Fruit fly (Drosophila melanogaster) whole organism, embryonic: Measurements from ENCODE around the gene CG7914.

Source experiments
- Abd-B ChIP-seq: fragments of 200-800 bp; sonication (Bioruptor generic); optimal IDR thresholded peaks from 2 replicates; lab custom pipeline; 2018; ENCODE audit warnings: missing biosample characterization, mild to moderate bottlenecking, missing genetic modification characterization, moderate library complexity
- Awh ChIP-seq: fragments of 200-800 bp; sonication (Bioruptor generic); IDR thresholded peaks from 2 replicates; pipeline ENCODE4, ENCODE4 v1.3.6; 2022; ENCODE audit warnings: missing biosample characterization, missing genetic modification characterization
- Bgb ChIP-seq: fragments of 200-800 bp; sonication (Bioruptor generic); IDR thresholded peaks from 2 replicates; pipeline ENCODE4 v1.3.6; 2022; ENCODE audit warnings: missing biosample characterization, missing genetic modification characterization; ENCODE audit not compliant: partially characterized antibody
- CG10431 ChIP-seq: fragments of 200-800 bp; sonication (Bioruptor generic); optimal IDR thresholded peaks from 3 replicates; lab custom pipeline; 2018; ENCODE audit warnings: missing biosample characterization, mild to moderate bottlenecking, missing genetic modification characterization
- CG12769 ChIP-seq: fragments of 200-800 bp; sonication (Bioruptor generic); optimal IDR thresholded peaks from 2 replicates; lab custom pipeline; 2019; ENCODE audit warnings: missing biosample characterization, mild to moderate bottlenecking, missing genetic modification characterization, moderate library complexity
- CG13287 ChIP-seq: fragments of 200-800 bp; sonication (Bioruptor generic); IDR thresholded peaks from 2 replicates; pipeline ENCODE4 v1.3.6; 2022; ENCODE audit warnings: missing biosample characterization, missing genetic modification characterization; ENCODE audit not compliant: partially characterized antibody
- CG13894 ChIP-seq: fragments of 200-800 bp; sonication (Bioruptor generic); optimal IDR thresholded peaks from 3 replicates; lab custom pipeline; 2018; ENCODE audit warnings: missing biosample characterization, mild to moderate bottlenecking, missing genetic modification characterization, moderate library complexity
- CG14050 ChIP-seq: fragments of 200-800 bp; sonication (Bioruptor generic); IDR thresholded peaks from 3 replicates; pipeline ENCODE4 v1.3.6; 2022; ENCODE audit warnings: missing biosample characterization, missing genetic modification characterization
- CG1603 ChIP-seq: fragments of 200-800 bp; sonication (Bioruptor generic); optimal IDR thresholded peaks from 2 replicates; lab custom pipeline; 2019; ENCODE audit warnings: missing biosample characterization, mild to moderate bottlenecking, missing genetic modification characterization, moderate library complexity
- CG17328 ChIP-seq: fragments of 200-800 bp; sonication (Bioruptor generic); IDR thresholded peaks from 2 replicates; pipeline ENCODE4 v1.3.6; 2022; ENCODE audit warnings: missing biosample characterization, missing genetic modification characterization
- CG2129 ChIP-seq: fragments of 200-800 bp; sonication (Bioruptor generic); IDR thresholded peaks from 2 replicates; pipeline ENCODE4 v1.3.6; 2022; ENCODE audit warnings: missing biosample characterization, missing genetic modification characterization; ENCODE audit not compliant: partially characterized antibody
- CG2889 ChIP-seq: fragments of 200-800 bp; sonication (Bioruptor generic); IDR thresholded peaks from 3 replicates; pipeline ENCODE4 v1.3.6; 2022; ENCODE audit warnings: missing biosample characterization, missing genetic modification characterization
- CG43689 ChIP-seq: fragments of 200-800 bp; sonication (Bioruptor generic); IDR thresholded peaks from 2 replicates; pipeline ENCODE4 v1.3.6; 2022; ENCODE audit warnings: missing biosample characterization, missing genetic modification characterization
- CG4404 ChIP-seq: fragments of 200-800 bp; sonication (Bioruptor generic); IDR thresholded peaks from 2 replicates; pipeline ENCODE4 v1.3.6; 2022; ENCODE audit warnings: missing biosample characterization, missing genetic modification characterization
- CG4707 ChIP-seq: fragments of 200-800 bp; sonication (Bioruptor generic); optimal IDR thresholded peaks from 2 replicates; lab custom pipeline; 2018; ENCODE audit warnings: missing biosample characterization, mild to moderate bottlenecking, missing genetic modification characterization, moderate library complexity
- CG5245 ChIP-seq: fragments of 200-800 bp; sonication (Bioruptor generic); optimal IDR thresholded peaks from 3 replicates; lab custom pipeline; 2016; ENCODE audit warnings: missing biosample characterization, missing genetic modification characterization
- CG8089 ChIP-seq: fragments of 200-800 bp; sonication (Bioruptor generic); optimal IDR thresholded peaks from 3 replicates; lab custom pipeline; 2016; ENCODE audit warnings: missing biosample characterization, missing genetic modification characterization
- CG8944 ChIP-seq: fragments of 200-800 bp; sonication (Bioruptor generic); optimal IDR thresholded peaks from 3 replicates; lab custom pipeline; 2016; ENCODE audit warnings: missing biosample characterization, missing genetic modification characterization
- CG9727 ChIP-seq: fragments of 200-800 bp; sonication (Bioruptor generic); optimal IDR thresholded peaks from 3 replicates; lab custom pipeline; 2017; ENCODE audit warnings: missing biosample characterization, mild to moderate bottlenecking, missing genetic modification characterization
- CTCF ChIP-seq: fragments of 200-800 bp; sonication (Bioruptor generic); optimal IDR thresholded peaks from 2 replicates; lab custom pipeline; 2017; ENCODE audit warnings: missing biosample characterization, mild to moderate bottlenecking, missing genetic modification characterization, moderate library complexity
- D ChIP-seq, 2 experiments: fragments of 200-800 bp in 1 of 2; fragments of >200 bp in 1 of 2; sonication (Bioruptor generic) in 1 of 2; optimal IDR thresholded peaks; 2 replicates in 1 of 2; 3 replicates in 1 of 2; lab custom pipeline; 2017; ENCODE audit warnings: mild to moderate bottlenecking in 1 of 2, missing biosample characterization in 1 of 2, missing genetic modification characterization in 1 of 2, missing genetic modification reagents in 1 of 2
- Dad ChIP-seq: fragments of 200-800 bp; sonication (Bioruptor generic); optimal IDR thresholded peaks from 3 replicates; lab custom pipeline; 2016; ENCODE audit warnings: missing biosample characterization, missing genetic modification characterization
- Ets97D ChIP-seq: fragments of 200-800 bp; sonication (Bioruptor generic); optimal IDR thresholded peaks from 3 replicates; lab custom pipeline; 2016; ENCODE audit warnings: missing biosample characterization, missing genetic modification characterization
- Fer1 ChIP-seq: fragments of 200-800 bp; sonication (Bioruptor generic); optimal IDR thresholded peaks from 2 replicates; lab custom pipeline; 2017; ENCODE audit warnings: missing biosample characterization, mild to moderate bottlenecking, missing genetic modification characterization
- Hmr ChIP-seq: fragments of 200-800 bp; sonication (Bioruptor generic); optimal IDR thresholded peaks from 3 replicates; lab custom pipeline; 2017; ENCODE audit warnings: mild to moderate bottlenecking, missing biosample characterization, missing genetic modification reagents, missing genetic modification characterization
- Mad ChIP-seq: fragments of 200-800 bp; sonication (Bioruptor generic); optimal IDR thresholded peaks from 2 replicates; lab custom pipeline; 2016; ENCODE audit warnings: missing biosample characterization, missing genetic modification characterization
- Oli ChIP-seq: fragments of 200-800 bp; sonication (Bioruptor generic); optimal IDR thresholded peaks from 2 replicates; lab custom pipeline; 2018; ENCODE audit warnings: missing biosample characterization, mild to moderate bottlenecking, missing genetic modification characterization, moderate library complexity
- Ptx1 ChIP-seq: fragments of 200-800 bp; sonication (Bioruptor generic); IDR thresholded peaks from 2 replicates; pipeline ENCODE4 v1.3.6; 2022; ENCODE audit warnings: missing biosample characterization, missing genetic modification characterization
- Rfx ChIP-seq: fragments of 200-800 bp; sonication (Bioruptor generic); IDR thresholded peaks from 2 replicates; pipeline ENCODE4 v1.3.6; 2022; ENCODE audit warnings: missing biosample characterization, missing genetic modification characterization
- Side ChIP-seq: fragments of 200-800 bp; sonication (Bioruptor generic); optimal IDR thresholded peaks from 2 replicates; lab custom pipeline; 2016; ENCODE audit warnings: missing biosample characterization, missing genetic modification characterization
- Spps ChIP-seq: fragments of 200-800 bp; sonication (Bioruptor generic); optimal IDR thresholded peaks from 2 replicates; lab custom pipeline; 2018; ENCODE audit warnings: missing biosample characterization, mild to moderate bottlenecking, missing genetic modification characterization
- Trl ChIP-seq, 3 experiments: fragments of >200 bp in 2 of 3; fragments of 200-800 bp in 1 of 3; sonication (Bioruptor generic) in 1 of 3; optimal IDR thresholded peaks; 2 replicates in 1 of 3; 3 replicates in 2 of 3; lab custom pipeline; 2016 to 2017; ENCODE audit warnings: missing biosample characterization in 1 of 3, missing genetic modification characterization in 1 of 3
- bowl ChIP-seq: fragments of 200-800 bp; sonication (Bioruptor generic); IDR thresholded peaks from 2 replicates; pipeline ENCODE4 v1.3.6; 2022; ENCODE audit warnings: missing biosample characterization, missing genetic modification characterization
- disco-r ChIP-seq: fragments of 200-800 bp; sonication (Bioruptor generic); optimal IDR thresholded peaks from 2 replicates; lab custom pipeline; 2016; ENCODE audit warnings: missing biosample characterization, missing genetic modification characterization
- dmrt11E ChIP-seq: fragments of 200-800 bp; sonication (Bioruptor generic); optimal IDR thresholded peaks from 3 replicates; lab custom pipeline; 2018; ENCODE audit warnings: missing biosample characterization, mild to moderate bottlenecking, missing genetic modification characterization, moderate library complexity
- jing ChIP-seq: fragments of 200-800 bp; sonication (Bioruptor generic); optimal IDR thresholded peaks from 2 replicates; lab custom pipeline; 2018; ENCODE audit warnings: missing biosample characterization, mild to moderate bottlenecking, missing genetic modification characterization
- knrl ChIP-seq: fragments of 200-800 bp; sonication (Bioruptor generic); IDR thresholded peaks from 3 replicates; pipeline ENCODE4 v1.3.6; 2022; ENCODE audit warnings: missing biosample characterization, missing genetic modification characterization; ENCODE audit not compliant: partially characterized antibody
- lmd ChIP-seq: fragments of 200-800 bp; sonication (Bioruptor generic); IDR thresholded peaks from 2 replicates; pipeline ENCODE4 v1.3.6; 2022; ENCODE audit warnings: missing biosample characterization, missing genetic modification characterization
- nerfin-2 ChIP-seq: fragments of 200-800 bp; sonication (Bioruptor generic); IDR thresholded peaks from 2 replicates; pipeline ENCODE4 v1.3.6; 2022; ENCODE audit warnings: missing biosample characterization, missing genetic modification characterization; ENCODE audit not compliant: partially characterized antibody
- nmo ChIP-seq: fragments of 200-800 bp; sonication (Bioruptor generic); optimal IDR thresholded peaks from 2 replicates; lab custom pipeline; 2018; ENCODE audit warnings: missing biosample characterization, mild to moderate bottlenecking, missing genetic modification characterization, moderate library complexity
- psq ChIP-seq: fragments of 200-800 bp; sonication (Bioruptor generic); optimal IDR thresholded peaks from 2 replicates; lab custom pipeline; 2017; ENCODE audit warnings: missing biosample characterization, missing genetic modification characterization
- schlank ChIP-seq: fragments of 200-800 bp; sonication (Bioruptor generic); optimal IDR thresholded peaks from 2 replicates; lab custom pipeline; 2018; ENCODE audit warnings: missing biosample characterization, mild to moderate bottlenecking, missing genetic modification characterization
- sd ChIP-seq: fragments of 200-800 bp; sonication (Bioruptor generic); optimal IDR thresholded peaks from 3 replicates; lab custom pipeline; 2018; ENCODE audit warnings: missing biosample characterization, mild to moderate bottlenecking, missing genetic modification characterization, moderate library complexity
- sr ChIP-seq: fragments of 200-800 bp; sonication (Bioruptor generic); IDR thresholded peaks from 3 replicates; pipeline ENCODE4 v1.3.6; 2022; ENCODE audit warnings: missing biosample characterization, missing genetic modification characterization
- tap ChIP-seq: fragments of 200-800 bp; optimal IDR thresholded peaks from 3 replicates; lab custom pipeline; 2019; ENCODE audit warnings: missing biosample characterization, mild to moderate bottlenecking, missing genetic modification characterization, moderate library complexity
- tio ChIP-seq: fragments of 200-800 bp; sonication (Bioruptor generic); optimal IDR thresholded peaks from 2 replicates; lab custom pipeline; 2017; ENCODE audit warnings: missing biosample characterization, missing genetic modification characterization, inconsistent platforms
- trem ChIP-seq: fragments of 200-800 bp; optimal IDR thresholded peaks from 3 replicates; lab custom pipeline; 2019; ENCODE audit warnings: missing biosample characterization, mild to moderate bottlenecking, missing genetic modification characterization, moderate library complexity
- tup ChIP-seq: fragments of 200-800 bp; sonication (Bioruptor generic); optimal IDR thresholded peaks from 2 replicates; lab custom pipeline; 2016; ENCODE audit warnings: missing biosample characterization, mild to moderate bottlenecking, missing genetic modification characterization, moderate library complexity
- wdn ChIP-seq: fragments of 200-800 bp; sonication (Bioruptor generic); IDR thresholded peaks from 2 replicates; pipeline ENCODE4 v1.3.6; 2022; ENCODE audit warnings: missing biosample characterization, missing genetic modification characterization

CG7914 gene

dm6 chrX:19155922-19156437 is 37.3 kb downstream of the CG7914 start (continued):
- TF ChIP-seq disco-r (GFP tag; lab: Kevin White, UChicago) (no peak), nmo (GFP tag; lab: Kevin White, UChicago) (peak; percentile 88), knrl (GFP tag; lab: Robert Waterston, UW) (no peak), CG17328 (GFP tag; lab: Robert Waterston, UW) (peak; percentile 87), sr (GFP tag; lab: Robert Waterston, UW) (no peak; the same call in 2 of the 3 replicates), CG2889 (peak; percentile 72; the same call in 1 of the 3 replicates), nerfin-2 (GFP tag; lab: Robert Waterston, UW) (no peak), tio (GFP tag; lab: Kevin White, UChicago) (peak; percentile 77), D (optimal IDR thresholded peaks at IDR 0.05; lab: Kevin White, UChicago) (no peak), D (GFP tag; optimal IDR thresholded peaks at IDR 0.05; lab: Kevin White, UChicago) (peak; percentile 82), tup (GFP tag; lab: Kevin White, UChicago) (peak; percentile 65), Abd-B (peak; percentile 73), psq (GFP tag; lab: Kevin White, UChicago) (peak; percentile 44), trem (tag; lab: Kevin White, UChicago) (peak; percentile 81), Hmr (GFP tag; lab: Kevin White, UChicago) (peak; percentile 68), CG12769 (tag; lab: Kevin White, UChicago) (peak; percentile 20), CG2129 (GFP tag; lab: Robert Waterston, UW) (no peak), Spps (tag; lab: Kevin White, UChicago) (peak; percentile 90), bowl (GFP tag; lab: Robert Waterston, UW) (no peak), tap (tag; lab: Kevin White, UChicago) (peak; percentile 73), Side (GFP tag; lab: Kevin White, UChicago) (peak; percentile 26), CTCF (no peak), dmrt11E (peak; percentile 98), CG9727 (GFP tag; lab: Kevin White, UChicago) (peak; percentile 96), CG8089 (GFP tag; lab: Kevin White, UChicago) (peak; percentile 38), Oli (tag; lab: Kevin White, UChicago) (peak; percentile 82), schlank (tag; lab: Kevin White, UChicago) (no peak), Awh (peak; percentile 73; the same call in 1 of the 2 replicates), CG43689 (GFP tag; lab: Robert Waterston, UW) (no peak), CG13894 (peak; percentile 40), Rfx (peak; percentile 87), Ets97D (GFP tag; lab: Kevin White, UChicago) (no peak), CG13287 (GFP tag; lab: Robert Waterston, UW) (no peak), CG4707 (GFP tag; lab: Kevin White, UChicago) (peak; percentile 36), Ptx1 (GFP tag; lab: Robert Waterston, UW) (peak; percentile 77), CG8944 (GFP tag; lab: Kevin White, UChicago) (peak; percentile 15), Mad (peak; percentile 46), Fer1 (GFP tag; lab: Kevin White, UChicago) (peak; percentile 75), Dad (GFP tag; lab: Kevin White, UChicago) (peak; percentile 38), jing (GFP tag; lab: Kevin White, UChicago) (peak; percentile 50), wdn (GFP tag; lab: Robert Waterston, UW) (peak; percentile 55), CG14050 (peak; percentile 27; the same call in 1 of the 3 replicates), CG10431 (GFP tag; lab: Kevin White, UChicago) (peak; percentile 66), sd (tag; lab: Kevin White, UChicago) (peak; percentile 87), CG5245 (peak; percentile 51), Bgb (GFP tag; lab: Robert Waterston, UW) (no peak), CG1603 (tag; lab: Kevin White, UChicago) (peak; percentile 50), Trl (optimal IDR thresholded peaks at IDR 0.05; lab: Kevin White, UChicago) (peak in 1 of 2 experiments; percentile 20), Trl (GFP tag; optimal IDR thresholded peaks at IDR 0.05; lab: Kevin White, UChicago) (peak; percentile 54), CG4404 (GFP tag; lab: Robert Waterston, UW) (peak; percentile 92), lmd (GFP tag; lab: Robert Waterston, UW) (peak; percentile 83)
